Fruit fly (Drosophila melanogaster): Measurements from ENCODE around the gene Ctu2.

DNA sequence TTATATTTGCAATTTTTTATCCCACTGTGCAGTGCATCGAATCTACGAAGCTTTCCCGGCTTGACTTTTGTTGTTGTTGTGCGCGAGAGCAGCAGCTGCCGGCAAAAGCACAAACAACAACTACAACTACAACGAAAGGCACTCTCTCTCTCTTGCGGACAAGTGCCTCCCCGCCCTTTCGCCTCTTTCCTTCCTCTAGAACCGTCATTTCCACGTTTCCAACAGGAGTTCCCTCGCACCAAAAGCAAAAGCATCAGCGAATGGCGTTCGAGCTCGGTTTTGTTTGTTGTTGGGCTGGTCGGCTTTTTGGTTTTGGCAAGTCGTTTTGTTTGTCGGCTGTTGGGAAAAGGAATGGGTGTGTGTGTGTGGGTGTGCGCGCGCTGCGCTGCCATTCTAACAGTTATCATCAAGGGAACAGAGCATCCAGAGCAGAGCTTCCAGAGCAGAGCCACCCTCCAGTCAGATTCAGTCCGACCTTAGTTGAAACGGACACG, 29.2 kb downstream of the Ctu2 start, which contains the start of gene tj:
- TF ChIP-seq rn (GFP tag; IDR thresholded peaks at IDR 0.05) (no peak), Pif1B (GFP tag; optimal IDR thresholded peaks at IDR 0.05) (no peak), CG14655 (GFP tag; optimal IDR thresholded peaks at IDR 0.05) (no peak), fd96Ca (GFP tag; IDR thresholded peaks at IDR 0.05) (no peak), EcR (GFP tag; optimal IDR thresholded peaks at IDR 0.05) (no peak), CG4496 (GFP tag; IDR thresholded peaks at IDR 0.05) (peak; percentile 53; the same call in 1 of the 3 replicates), CG15710 (tag; optimal IDR thresholded peaks at IDR 0.05) (no peak), CG17806 (tag; optimal IDR thresholded peaks at IDR 0.05) (no peak), Ets98B (GFP tag; IDR thresholded peaks at IDR 0.05) (no peak), CG9948 (tag; optimal IDR thresholded peaks at IDR 0.05) (no peak), CG8301 (tag; optimal IDR thresholded peaks at IDR 0.05) (no peak), CG12605 (GFP tag; IDR thresholded peaks at IDR 0.05) (no peak)

Data from whole organism, pupa.